Worm (Caenorhabditis elegans) whole organism, L4 larva: ENCODE measurements around the gene F48G7.9.

Experiments
- ama-1 ChIP-seq: fragments of 150-350 bp; optimal IDR thresholded peaks from 2 replicates; lab custom pipeline; 2014; ENCODE audit warnings: inconsistent platforms, mixed read lengths
- lin-15B ChIP-seq: fragments of 150-350 bp; sonication (generic microtip); optimal IDR thresholded peaks from 3 replicates; lab custom pipeline; 2014; ENCODE audit warnings: missing biosample characterization, missing genetic modification characterization
- madf-5 ChIP-seq, 2 experiments: fragments of 200-800 bp; sonication (Bioruptor generic); IDR thresholded peaks; 2 replicates each; pipeline ENCODE4 v1.3.6; 2022; ENCODE audit warnings: missing compliant biosample characterization in 2 of 2, missing genetic modification characterization in 2 of 2
- pha-4 ChIP-seq, 2 experiments: fragments of 150-350 bp in 1 of 2; fragments of 200-800 bp in 1 of 2; sonication (Bioruptor generic) in 1 of 2; IDR thresholded peaks in 1 of 2; optimal IDR thresholded peaks in 1 of 2; 2 replicates each; pipeline versions ENCODE4 v1.3.6 to Lab custom; 2014 to 2022; ENCODE audit warnings: missing genetic modification characterization in 2 of 2, missing genetic modification reagents in 2 of 2, missing biosample characterization in 1 of 2, missing compliant biosample characterization in 1 of 2
- skn-1 ChIP-seq: fragments of 150-350 bp; optimal IDR thresholded peaks from 2 replicates; lab custom pipeline; 2014; ENCODE audit warnings: missing biosample characterization, missing genetic modification characterization

- no peak for TF ChIP-seq skn-1 (tag; lab: Kevin White, UChicago)
- no peak for TF ChIP-seq pha-4 (GFP tag; IDR thresholded peaks at IDR 0.05; lab: Robert Waterston, UW)
- TF ChIP-seq pha-4 (tag; optimal IDR thresholded peaks at IDR 0.05; lab: Kevin White, UChicago) = no peak
- TF ChIP-seq lin-15B (tag; lab: Kevin White, UChicago) = no peak
- no peak for TF ChIP-seq ama-1 (lab: Kevin White, UChicago)
- no peak for TF ChIP-seq madf-5 (GFP tag; IDR thresholded peaks at IDR 0.05; lab: Robert Waterston, UW)
These were observed 842 bp downstream of the F48G7.9 start, which contains the start of gene F48G7.8 for ce11 chrV:627585-627984.
